Fruit fly (Drosophila melanogaster) whole organism, wandering third instar larva: Measurements from ENCODE around the gene CG42779.

Experiments
- CG9705 ChIP-seq: fragments of 200-800 bp; sonication (Bioruptor generic); optimal IDR thresholded peaks from 2 replicates; lab custom pipeline; 2018; ENCODE audit warnings: missing biosample characterization, mild to moderate bottlenecking, missing genetic modification characterization
- Myc ChIP-seq: fragments of >200 bp; optimal IDR thresholded peaks from 2 replicates; lab custom pipeline; 2017
- OdsH ChIP-seq: fragments of 200-800 bp; sonication (Bioruptor generic); optimal IDR thresholded peaks from 2 replicates; lab custom pipeline; 2016; ENCODE audit warnings: missing biosample characterization, mild to moderate bottlenecking, missing genetic modification characterization
- foxo ChIP-seq, 2 experiments: fragments of 200-800 bp; sonication (Bioruptor generic); optimal IDR thresholded peaks; 2 replicates in 1 of 2; 3 replicates in 1 of 2; lab custom pipeline; 2016 to 2017; ENCODE audit warnings: missing biosample characterization in 2 of 2, missing genetic modification characterization in 2 of 2

dm6 chr3R:17072526-17073114 is 48.8 kb upstream of the CG42779 start, which contains the start of the genes Ns1 and mRpS11:
- TF ChIP-seq CG9705 (GFP tag; lab: Kevin White, UChicago) (no peak), Myc (lab: Kevin White, UChicago) (peak; percentile 57), OdsH (no peak), foxo (GFP tag; optimal IDR thresholded peaks at IDR 0.05; lab: Kevin White, UChicago) (peak in 1 of 2 experiments; percentile 60)
